Worm (Caenorhabditis elegans) whole organism, L1 larva: ENCODE data around the gene srv-9.

ENCODE experiments used
- aha-1 ChIP-seq: fragments of 150-350 bp; optimal IDR thresholded peaks from 2 replicates; lab custom pipeline; 2014; ENCODE audit warnings: missing biosample characterization, missing genetic modification characterization
- alr-1 ChIP-seq: fragments of 200-800 bp; sonication (Bioruptor generic); optimal IDR thresholded peaks from 2 replicates; lab custom pipeline; 2018; ENCODE audit warnings: borderline replicate concordance, mild to moderate bottlenecking, missing genetic modification characterization, missing compliant biosample characterization
- aly-2 ChIP-seq: fragments of 150-350 bp; optimal IDR thresholded peaks from 2 replicates; lab custom pipeline; 2014; ENCODE audit warnings: missing biosample characterization, missing genetic modification characterization
- ceh-8 ChIP-seq: fragments of 200-800 bp; sonication (Bioruptor generic); optimal IDR thresholded peaks from 2 replicates; lab custom pipeline; 2018; ENCODE audit warnings: mild to moderate bottlenecking, missing genetic modification characterization, moderate library complexity, missing compliant biosample characterization
- ceh-82 ChIP-seq, 3 experiments: fragments of 150-350 bp in 1 of 3; sonication (generic microtip) in 2 of 3; optimal IDR thresholded peaks; 2 replicates each; lab custom pipeline; 2014 to 2017; ENCODE audit warnings: missing biosample characterization in 3 of 3, missing genetic modification characterization in 3 of 3
- ceh-88 ChIP-seq: fragments of 200-800 bp; sonication (Bioruptor generic); IDR thresholded peaks from 2 replicates; pipeline ENCODE4 v1.3.6; 2022; ENCODE audit warnings: missing genetic modification characterization, missing compliant biosample characterization
- ceh-90 ChIP-seq: sonication (generic microtip); optimal IDR thresholded peaks from 2 replicates; lab custom pipeline; 2016; ENCODE audit warnings: missing genetic modification characterization, missing compliant biosample characterization
- dsc-1 ChIP-seq: sonication (generic microtip); optimal IDR thresholded peaks from 2 replicates; lab custom pipeline; 2016; ENCODE audit warnings: mild to moderate bottlenecking, missing genetic modification characterization, missing compliant biosample characterization
- efl-3 ChIP-seq: fragments of 200-800 bp; sonication (Bioruptor generic); optimal IDR thresholded peaks from 2 replicates; lab custom pipeline; 2018; ENCODE audit warnings: mild to moderate bottlenecking, missing genetic modification characterization, missing compliant biosample characterization
- egl-13 ChIP-seq: sonication (generic microtip); optimal IDR thresholded peaks from 2 replicates; lab custom pipeline; 2016; ENCODE audit warnings: missing genotype, missing genetic modification reagents, missing genetic modification characterization, missing compliant biosample characterization
- egl-27 ChIP-seq, 2 experiments: fragments of 150-350 bp in 1 of 2; sonication (generic microtip); optimal IDR thresholded peaks; 3 replicates each; lab custom pipeline; 2017 to 2018; ENCODE audit warnings: missing biosample characterization in 2 of 2, missing genetic modification characterization in 2 of 2, missing genetic modification reagents in 2 of 2
- elt-2 ChIP-seq: sonication (generic microtip); optimal IDR thresholded peaks from 2 replicates; lab custom pipeline; 2016; ENCODE audit warnings: missing genetic modification characterization, mild to moderate bottlenecking, inconsistent platforms, missing compliant biosample characterization, missing genetic modification reagents
- fkh-4 ChIP-seq: sonication (generic microtip); optimal IDR thresholded peaks from 2 replicates; lab custom pipeline; 2016; ENCODE audit warnings: missing compliant biosample characterization, missing genetic modification characterization, borderline replicate concordance
- fos-1 ChIP-seq: fragments of 150-350 bp; optimal IDR thresholded peaks from 2 replicates; lab custom pipeline; 2014; ENCODE audit warnings: missing biosample characterization, missing genetic modification characterization
- grh-1 ChIP-seq: fragments of 200-800 bp; sonication (Bioruptor generic); IDR thresholded peaks from 2 replicates; pipeline ENCODE4 v1.3.6; 2022; ENCODE audit warnings: missing genetic modification reagents, missing genetic modification characterization, missing compliant biosample characterization
- hlh-17 ChIP-seq: fragments of 200-800 bp; sonication (Bioruptor generic); optimal IDR thresholded peaks from 2 replicates; lab custom pipeline; 2018; ENCODE audit warnings: missing genetic modification characterization, mild to moderate bottlenecking, missing compliant biosample characterization, moderate library complexity, borderline replicate concordance
- hpl-2 ChIP-seq: fragments of 150-350 bp; optimal IDR thresholded peaks from 2 replicates; lab custom pipeline; 2014; ENCODE audit warnings: missing biosample characterization, missing genetic modification reagents, missing genetic modification characterization
- lin-14 ChIP-seq: fragments of 200-800 bp; sonication (Bioruptor generic); optimal IDR thresholded peaks from 2 replicates; lab custom pipeline; 2018; ENCODE audit warnings: mild to moderate bottlenecking, missing genetic modification characterization, moderate library complexity, missing compliant biosample characterization
- lin-35 ChIP-seq, 2 experiments: fragments of 150-350 bp; optimal IDR thresholded peaks; 2 replicates each; lab custom pipeline; 2014; ENCODE audit warnings: missing biosample characterization in 2 of 2, missing genetic modification characterization in 2 of 2, missing genetic modification reagents in 2 of 2
- lin-39 ChIP-seq: fragments of 150-350 bp; optimal IDR thresholded peaks from 2 replicates; lab custom pipeline; 2014; ENCODE audit warnings: missing biosample characterization, missing genetic modification reagents, missing genetic modification characterization
- mab-9 ChIP-seq: fragments of 200-800 bp; sonication (Bioruptor generic); IDR thresholded peaks from 2 replicates; pipeline ENCODE4 v1.3.6; 2022; ENCODE audit warnings: missing genetic modification reagents, missing genetic modification characterization, missing compliant biosample characterization
- nhr-11 ChIP-seq: fragments of 150-350 bp; optimal IDR thresholded peaks from 2 replicates; lab custom pipeline; 2014; ENCODE audit warnings: missing biosample characterization, missing genetic modification characterization
- nhr-19 ChIP-seq: fragments of 200-800 bp; sonication (Bioruptor generic); conservative IDR thresholded peaks from 2 replicates; pipeline ENCODE4 v1.3.6; 2022; ENCODE audit warnings: missing genetic modification characterization, missing compliant biosample characterization
- nhr-237 ChIP-seq: fragments of 150-350 bp; optimal IDR thresholded peaks from 2 replicates; lab custom pipeline; 2014; ENCODE audit warnings: missing biosample characterization, missing genetic modification characterization
- nhr-28 ChIP-seq: fragments of 150-350 bp; optimal IDR thresholded peaks from 2 replicates; lab custom pipeline; 2014; ENCODE audit warnings: missing biosample characterization, missing genetic modification characterization
- nhr-77 ChIP-seq: fragments of 150-350 bp; optimal IDR thresholded peaks from 2 replicates; lab custom pipeline; 2014; ENCODE audit warnings: missing biosample characterization, missing genetic modification characterization
- nhr-84 ChIP-seq: sonication (generic microtip); optimal IDR thresholded peaks from 2 replicates; lab custom pipeline; 2017; ENCODE audit warnings: missing biosample characterization, missing genetic modification characterization
- nhr-85 ChIP-seq: sonication (generic microtip); peaks from one replicate; lab custom pipeline; 2016; ENCODE audit warnings: missing genetic modification characterization, inconsistent platforms, missing compliant biosample characterization
- pax-3 ChIP-seq: fragments of 200-800 bp; sonication (Bioruptor generic); optimal IDR thresholded peaks from 2 replicates; lab custom pipeline; 2018; ENCODE audit warnings: mild to moderate bottlenecking, missing genetic modification characterization, moderate library complexity, missing compliant biosample characterization
- rnt-1 ChIP-seq: sonication (generic microtip); optimal IDR thresholded peaks from 2 replicates; lab custom pipeline; 2016; ENCODE audit warnings: mild to moderate bottlenecking, missing genetic modification characterization, moderate library complexity, missing compliant biosample characterization
- snu-23 ChIP-seq: sonication (generic microtip); optimal IDR thresholded peaks from 2 replicates; lab custom pipeline; 2016; ENCODE audit warnings: missing genetic modification characterization, missing compliant biosample characterization
- sox-4 ChIP-seq: sonication (generic microtip); optimal IDR thresholded peaks from 2 replicates; lab custom pipeline; 2016; ENCODE audit warnings: missing genetic modification characterization, missing compliant biosample characterization
- sup-37 ChIP-seq: fragments of 200-800 bp; sonication (Bioruptor generic); optimal IDR thresholded peaks from 2 replicates; lab custom pipeline; 2018; ENCODE audit warnings: mild to moderate bottlenecking, missing genetic modification characterization, missing compliant biosample characterization
- swsn-7 ChIP-seq: sonication (generic microtip); optimal IDR thresholded peaks from 2 replicates; lab custom pipeline; 2016; ENCODE audit warnings: missing genetic modification characterization, missing compliant biosample characterization
- tlp-1 ChIP-seq: fragments of 150-350 bp; optimal IDR thresholded peaks from 2 replicates; lab custom pipeline; 2014; ENCODE audit warnings: missing biosample characterization, missing genetic modification characterization
- unc-130 ChIP-seq: fragments of 150-350 bp; optimal IDR thresholded peaks from 2 replicates; lab custom pipeline; 2017; ENCODE audit warnings: missing biosample characterization, missing genetic modification characterization, inconsistent platforms
- unc-30 ChIP-seq: sonication (generic microtip); optimal IDR thresholded peaks from 2 replicates; lab custom pipeline; 2017; ENCODE audit warnings: missing biosample characterization, missing genetic modification characterization
- unc-62 ChIP-seq: fragments of 150-350 bp; optimal IDR thresholded peaks from 2 replicates; lab custom pipeline; 2014; ENCODE audit warnings: missing biosample characterization, missing genetic modification reagents, missing genetic modification characterization
- unc-86 ChIP-seq: sonication (generic microtip); optimal IDR thresholded peaks from 2 replicates; lab custom pipeline; 2016; ENCODE audit warnings: missing genetic modification characterization, missing compliant biosample characterization
- xbp-1 ChIP-seq: sonication (generic microtip); optimal IDR thresholded peaks from 2 replicates; lab custom pipeline; 2016; ENCODE audit warnings: missing genetic modification characterization, missing compliant biosample characterization
- zip-4 ChIP-seq: fragments of 200-800 bp; sonication (Bioruptor generic); optimal IDR thresholded peaks from 2 replicates; lab custom pipeline; 2018; ENCODE audit warnings: mild to moderate bottlenecking, missing genetic modification characterization, moderate library complexity, missing compliant biosample characterization
- ztf-11 ChIP-seq, 2 experiments: sonication (generic microtip); optimal IDR thresholded peaks; 2 replicates each; lab custom pipeline; 2016 to 2017; ENCODE audit warnings: missing genetic modification characterization in 2 of 2, missing biosample characterization in 1 of 2, missing compliant biosample characterization in 1 of 2

Gene srv-9

ce11 chrV:13457858-13458257 is 34.9 kb upstream of the srv-9 start, which contains the start of gene F25H9.2 (continued):
- no peak for TF ChIP-seq egl-27 (tag; optimal IDR thresholded peaks at IDR 0.05; lab: Kevin White, UChicago)
- TF ChIP-seq hlh-17 (GFP tag; lab: Kevin White, UChicago), result no peak
- TF ChIP-seq unc-130, result peak; percentile 47
- no peak for TF ChIP-seq pax-3
- no peak for TF ChIP-seq tlp-1
- TF ChIP-seq lin-35 (GFP tag; optimal IDR thresholded peaks at IDR 0.05; lab: Kevin White, UChicago), result peak; percentile 26 to 59
- no peak for TF ChIP-seq dsc-1 (tag; lab: Kevin White, UChicago)
- no peak for TF ChIP-seq elt-2 (tag; lab: Kevin White, UChicago)
- TF ChIP-seq snu-23 (GFP tag; lab: Kevin White, UChicago), result peak; percentile 47
- no peak for TF ChIP-seq mab-9
- TF ChIP-seq aly-2 (tag; lab: Kevin White, UChicago), result no peak
- TF ChIP-seq xbp-1 (tag; lab: Kevin White, UChicago), result no peak
- no peak for TF ChIP-seq sup-37 (GFP tag; lab: Kevin White, UChicago)
- no peak for TF ChIP-seq hpl-2
- no peak for TF ChIP-seq unc-86 (tag; lab: Kevin White, UChicago)
- TF ChIP-seq nhr-84 (tag; lab: Kevin White, UChicago), result no peak
- no peak for TF ChIP-seq lin-39
- TF ChIP-seq alr-1 (tag; lab: Kevin White, UChicago), result no peak
- no peak for TF ChIP-seq sox-4
- TF ChIP-seq ceh-88 (GFP tag; lab: Robert Waterston, UW), result no peak
- TF ChIP-seq nhr-28 (tag; lab: Kevin White, UChicago), result no peak
- TF ChIP-seq ceh-82 (tag; optimal IDR thresholded peaks at IDR 0.05; lab: Kevin White, UChicago), result peak in 1 of 3 experiments; percentile 8
- no peak for TF ChIP-seq aha-1 (tag; lab: Kevin White, UChicago)
- TF ChIP-seq ceh-8 (GFP tag; lab: Kevin White, UChicago), result no peak
- no peak for TF ChIP-seq grh-1 (GFP tag; lab: Robert Waterston, UW)
- no peak for TF ChIP-seq egl-13 (tag; lab: Kevin White, UChicago)
- no peak for TF ChIP-seq unc-62
- TF ChIP-seq swsn-7 (tag; lab: Kevin White, UChicago), result no peak
- TF ChIP-seq fos-1, result no peak
- TF ChIP-seq nhr-237 (tag; lab: Kevin White, UChicago), result no peak
- TF ChIP-seq nhr-85 (tag; lab: Kevin White, UChicago), result no peak

DNA sequence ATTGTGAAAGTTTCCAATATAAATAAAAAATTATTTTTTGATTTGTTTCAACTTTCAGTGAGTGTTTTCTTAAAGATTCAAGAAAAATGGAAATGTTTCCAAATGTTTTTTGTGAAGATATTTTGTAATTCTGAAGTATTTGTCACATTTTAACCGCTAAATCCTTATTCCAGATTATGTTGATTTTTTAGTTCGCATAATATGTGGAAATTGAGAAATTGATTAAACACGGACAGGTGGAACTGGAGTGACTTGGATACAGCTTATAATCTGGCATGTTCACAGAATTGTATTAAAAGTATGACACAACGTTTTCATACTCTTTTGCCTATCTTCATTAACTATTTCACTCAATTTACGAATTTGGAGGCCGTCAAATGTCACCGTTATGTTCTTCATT is 32.5 kb upstream of the srv-9 start, which contains the start of gene lurp-3:
TSS of gene lurp-3 (plus strand) at position 301 of the 400 bp plus-strand sequence.
- TF ChIP-seq nhr-84 (tag; lab: Kevin White, UChicago) (no peak), ztf-11 (tag; optimal IDR thresholded peaks at IDR 0.05; lab: Kevin White, UChicago) (no peak), alr-1 (tag; lab: Kevin White, UChicago) (no peak), efl-3 (GFP tag; lab: Kevin White, UChicago) (no peak), lin-14 (no peak), unc-62 (no peak), zip-4 (GFP tag; lab: Kevin White, UChicago) (no peak), unc-30 (no peak), egl-27 (tag; optimal IDR thresholded peaks at IDR 0.05; lab: Kevin White, UChicago) (no peak), sox-4 (no peak), rnt-1 (tag; lab: Kevin White, UChicago) (no peak), ceh-90 (tag; lab: Kevin White, UChicago) (no peak), nhr-77 (tag; lab: Kevin White, UChicago) (no peak), ceh-82 (tag; optimal IDR thresholded peaks at IDR 0.05; lab: Kevin White, UChicago) (no peak), nhr-19 (GFP tag; lab: Robert Waterston, UW) (no peak)

DNA sequence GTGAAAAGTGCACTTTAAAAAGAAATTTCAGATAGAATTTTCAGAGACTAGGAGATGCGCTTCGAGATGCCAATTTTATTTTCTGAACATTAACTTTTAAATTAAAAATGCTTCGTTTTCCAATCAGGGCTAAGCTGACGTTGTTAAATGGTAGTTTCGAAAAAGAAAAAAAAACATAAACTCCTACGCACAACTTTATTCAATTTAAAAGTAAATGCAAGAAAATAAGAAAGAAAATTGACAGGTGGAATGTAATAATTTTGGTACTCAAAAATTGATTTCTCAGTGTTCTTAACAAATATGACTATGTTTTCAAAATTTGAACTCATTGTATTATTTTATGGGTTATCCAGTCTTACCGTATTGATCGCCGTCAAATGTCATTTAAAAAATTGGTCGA is 30.4 kb upstream of the srv-9 start, which contains the start of gene lurp-2:
TSS of gene lurp-2 (plus strand) at position 301 of the 400 bp plus-strand sequence.
- no peak for TF ChIP-seq xbp-1 (tag; lab: Kevin White, UChicago)
- TF ChIP-seq nhr-11, result no peak
- TF ChIP-seq fkh-4, result no peak
- no peak for TF ChIP-seq ceh-90 (tag; lab: Kevin White, UChicago)
- TF ChIP-seq nhr-85 (tag; lab: Kevin White, UChicago), result no peak
